Fruit fly (Drosophila melanogaster): Measurements from ENCODE around the gene CG3337.

- TF ChIP-seq Myc (optimal IDR thresholded peaks at IDR 0.05) (no peak), psq (GFP tag; optimal IDR thresholded peaks at IDR 0.05) (no peak), OdsH (GFP tag; optimal IDR thresholded peaks at IDR 0.05) (no peak)
These were observed 13.7 kb upstream of the CG3337 start, which contains the start of gene e for dm6 chr3R:21237099-21237498.
